Worm (Caenorhabditis elegans): ENCODE data around the gene npr-19.
A peak's percentile ranks its signal among the peaks of the same experiment; 100 is the strongest.

npr-19 gene

ce11 chrX:727737-728136, 7.7 kb downstream of the npr-19 start (continued):
- TF ChIP-seq Y67H2A.10 (GFP tag; conservative IDR thresholded peaks at IDR 0.05) (no peak), K11D2.4 (GFP tag; IDR thresholded peaks at IDR 0.05) (peak; percentile 71; the same call in 1 of the 2 replicates), hmg-20 (GFP tag; IDR thresholded peaks at IDR 0.05) (0 out of 2 replicates have a peak, but pooled peaks have one; percentile 13), bed-2 (GFP tag; IDR thresholded peaks at IDR 0.05) (peak; percentile 72), nhr-80 (tag; optimal IDR thresholded peaks at IDR 0.05) (peak; percentile 70), B0336.3 (GFP tag; IDR thresholded peaks at IDR 0.05) (no peak), die-1 (tag; optimal IDR thresholded peaks at IDR 0.05) (peak; percentile 25), F39B2.1 (GFP tag; IDR thresholded peaks at IDR 0.05) (no peak), atf-7 (tag; optimal IDR thresholded peaks at IDR 0.05) (no peak), ztf-22 (GFP tag; optimal IDR thresholded peaks at IDR 0.05) (no peak), aptf-2 (GFP tag; conservative IDR thresholded peaks at IDR 0.05) (no peak), mcd-1 (GFP tag; IDR thresholded peaks at IDR 0.05) (no peak; the same call in 1 of the 2 replicates), mes-4 (tag; optimal IDR thresholded peaks at IDR 0.05) (no peak), lin-35 (GFP tag; optimal IDR thresholded peaks at IDR 0.05) (peak in 1 of 3 experiments; percentile 24), fkh-3 (tag; optimal IDR thresholded peaks at IDR 0.05) (no peak), unc-62 (GFP tag; optimal IDR thresholded peaks at IDR 0.05) (peak; percentile 13), sptf-2 (GFP tag; optimal IDR thresholded peaks at IDR 0.05) (no peak), ceh-40 (GFP tag; IDR thresholded peaks at IDR 0.05) (no peak), ZK185.1 (tag; optimal IDR thresholded peaks at IDR 0.05; ENCODE audit: poor library complexity, severe bottlenecking) (peak; percentile 42), ceh-27 (GFP tag; optimal IDR thresholded peaks at IDR 0.05) (peak; percentile 64), let-607 (tag; optimal IDR thresholded peaks at IDR 0.05) (peak in 1 of 2 experiments; percentile 43)

ce11 chrX:726295-726694, 9.2 kb downstream of the npr-19 start:
- TF ChIP-seq ets-4 (GFP tag; optimal IDR thresholded peaks at IDR 0.05): no peak
- TF ChIP-seq hrde-1 (tag; optimal IDR thresholded peaks at IDR 0.05; ENCODE audit: borderline replicate concordance): no peak
- TF ChIP-seq snpc-3.4 (tag; optimal IDR thresholded peaks at IDR 0.05): no peak
- TF ChIP-seq bed-2 (GFP tag; IDR thresholded peaks at IDR 0.05): no peak
- no peak for TF ChIP-seq ztf-28 (GFP tag; IDR thresholded peaks at IDR 0.05)
- TF ChIP-seq mxl-1 (tag; optimal IDR thresholded peaks at IDR 0.05): no peak
- no peak for TF ChIP-seq lin-26 (GFP tag; IDR thresholded peaks at IDR 0.05)
- no peak for TF ChIP-seq B0261.1 (tag; optimal IDR thresholded peaks at IDR 0.05)
- TF ChIP-seq lin-35 (GFP tag; optimal IDR thresholded peaks at IDR 0.05): no peak
- TF ChIP-seq ztf-26 (tag; optimal IDR thresholded peaks at IDR 0.05): no peak
- no peak for TF ChIP-seq atf-7 (tag; optimal IDR thresholded peaks at IDR 0.05)
- TF ChIP-seq Y53G8AR.9 (GFP tag; conservative IDR thresholded peaks at IDR 0.05): no peak
- TF ChIP-seq ceh-91 (GFP tag; IDR thresholded peaks at IDR 0.05): no peak
- no peak for TF ChIP-seq mes-4 (tag; optimal IDR thresholded peaks at IDR 0.05)
- no peak for TF ChIP-seq athp-1 (tag; optimal IDR thresholded peaks at IDR 0.05)
- no peak for TF ChIP-seq T26A5.8 (tag; optimal IDR thresholded peaks at IDR 0.05)

ce11 chrX:725868-726267, 9.6 kb downstream of the npr-19 start, which contains the start of gene sli-1:
Gene sli-1, minus strand, starts transcription at chrX:725968.
- TF ChIP-seq snpc-3.4 (tag; optimal IDR thresholded peaks at IDR 0.05) (no peak), efl-1 (GFP tag; optimal IDR thresholded peaks at IDR 0.05) (no peak), madf-8 (GFP tag; conservative IDR thresholded peaks at IDR 0.05) (no peak), K11D2.4 (GFP tag; IDR thresholded peaks at IDR 0.05) (no peak), ceh-27 (GFP tag; optimal IDR thresholded peaks at IDR 0.05) (no peak), repo-1 (tag; optimal IDR thresholded peaks at IDR 0.05) (no peak), C06A6.2 (GFP tag; conservative IDR thresholded peaks at IDR 0.05) (no peak), nhr-80 (tag; optimal IDR thresholded peaks at IDR 0.05) (no peak)
